Fruit fly (Drosophila melanogaster) whole organism, prepupa: ENCODE results near the gene CG10469.

ENCODE experiments used
- Blimp-1 ChIP-seq: fragments of 200-800 bp; sonication (Bioruptor generic); optimal IDR thresholded peaks from 3 replicates; lab custom pipeline; 2017; ENCODE audit warnings: missing biosample characterization, missing genetic modification characterization, mild to moderate bottlenecking, moderate library complexity, missing genetic modification reagents
- CG10669 ChIP-seq: fragments of 200-800 bp; sonication (Bioruptor generic); optimal IDR thresholded peaks from 3 replicates; lab custom pipeline; 2018; ENCODE audit warnings: missing biosample characterization, mild to moderate bottlenecking, missing genetic modification characterization, moderate library complexity
- CG11294 ChIP-seq: fragments of 200-800 bp; sonication (Bioruptor generic); IDR thresholded peaks from 2 replicates; pipeline ENCODE4 v1.3.6; 2022; ENCODE audit warnings: missing biosample characterization, missing genetic modification characterization
- CG11762 ChIP-seq: fragments of 200-800 bp; sonication (Bioruptor generic); optimal IDR thresholded peaks from 3 replicates; lab custom pipeline; 2016; ENCODE audit warnings: missing biosample characterization, missing genetic modification characterization; ENCODE audit not compliant: insufficient read depth
- CG15336 ChIP-seq: fragments of 200-800 bp; sonication (Bioruptor generic); IDR thresholded peaks from 2 replicates; pipeline ENCODE4 v1.3.6; 2022; ENCODE audit warnings: missing biosample characterization, missing genetic modification characterization
- CG1621 ChIP-seq: fragments of 200-800 bp; sonication (Bioruptor generic); optimal IDR thresholded peaks from 3 replicates; lab custom pipeline; 2018; ENCODE audit warnings: missing biosample characterization, mild to moderate bottlenecking, missing genetic modification characterization
- CG31627 ChIP-seq: fragments of 200-800 bp; sonication (Bioruptor generic); optimal IDR thresholded peaks from 3 replicates; lab custom pipeline; 2016; ENCODE audit warnings: missing biosample characterization, missing genetic modification characterization
- CG32006 ChIP-seq: fragments of 200-800 bp; sonication (Bioruptor generic); optimal IDR thresholded peaks from 3 replicates; lab custom pipeline; 2017; ENCODE audit warnings: missing biosample characterization, mild to moderate bottlenecking, missing genetic modification characterization
- CG34406 ChIP-seq: fragments of 200-800 bp; sonication (Bioruptor generic); optimal IDR thresholded peaks from 3 replicates; lab custom pipeline; 2016; ENCODE audit warnings: missing biosample characterization, missing genetic modification characterization
- CG6276 ChIP-seq: fragments of 200-800 bp; sonication (Bioruptor generic); optimal IDR thresholded peaks from 2 replicates; lab custom pipeline; 2017; ENCODE audit warnings: missing biosample characterization, mild to moderate bottlenecking, missing genetic modification characterization
- CG6792 ChIP-seq: fragments of 200-800 bp; sonication (Bioruptor generic); optimal IDR thresholded peaks from 3 replicates; lab custom pipeline; 2016; ENCODE audit warnings: missing biosample characterization, missing genetic modification characterization
- CG6808 ChIP-seq: fragments of 200-800 bp; sonication (Bioruptor generic); optimal IDR thresholded peaks from 3 replicates; lab custom pipeline; 2017; ENCODE audit warnings: missing biosample characterization, missing genetic modification characterization, mild to moderate bottlenecking, moderate library complexity, missing genetic modification reagents
- CG7368 ChIP-seq: fragments of 200-800 bp; sonication (Bioruptor generic); optimal IDR thresholded peaks from 3 replicates; lab custom pipeline; 2016; ENCODE audit warnings: missing biosample characterization, missing genetic modification characterization
- CG8119 ChIP-seq: fragments of 200-800 bp; sonication (Bioruptor generic); IDR thresholded peaks from 3 replicates; pipeline ENCODE4 v1.3.6; 2022; ENCODE audit warnings: missing biosample characterization, missing genetic modification characterization
- Eip78C ChIP-seq: fragments of 200-800 bp; sonication (Bioruptor generic); peaks from one replicate; lab custom pipeline; 2016; ENCODE audit warnings: missing biosample characterization, missing genetic modification characterization
- Ets21C ChIP-seq: fragments of 200-800 bp; sonication (Bioruptor generic); optimal IDR thresholded peaks from 3 replicates; lab custom pipeline; 2016; ENCODE audit warnings: missing biosample characterization, missing genetic modification characterization
- Hr38 ChIP-seq: sonication (Bioruptor generic); optimal IDR thresholded peaks from 2 replicates; lab custom pipeline; 2016; ENCODE audit warnings: missing biosample characterization, missing genetic modification characterization
- Hr4 ChIP-seq: fragments of 200-800 bp; sonication (Bioruptor generic); optimal IDR thresholded peaks from 3 replicates; lab custom pipeline; 2016; ENCODE audit warnings: missing biosample characterization, missing genetic modification characterization
- Lpt ChIP-seq: fragments of 200-800 bp; sonication (Bioruptor generic); optimal IDR thresholded peaks from 3 replicates; lab custom pipeline; 2016; ENCODE audit warnings: missing biosample characterization, missing genetic modification characterization
- OdsH ChIP-seq: fragments of 200-800 bp; sonication (Bioruptor generic); optimal IDR thresholded peaks from 3 replicates; lab custom pipeline; 2016; ENCODE audit warnings: missing biosample characterization, missing genetic modification characterization
- Smox ChIP-seq: fragments of 200-800 bp; sonication (Bioruptor generic); optimal IDR thresholded peaks from 3 replicates; lab custom pipeline; 2016; ENCODE audit warnings: missing biosample characterization, missing genetic modification characterization
- Sox102F ChIP-seq: fragments of 200-800 bp; sonication (Bioruptor generic); optimal IDR thresholded peaks from 2 replicates; lab custom pipeline; 2016; ENCODE audit warnings: missing biosample characterization, mild to moderate bottlenecking, missing genetic modification characterization
- Sox14 ChIP-seq: fragments of 200-800 bp; sonication (Bioruptor generic); optimal IDR thresholded peaks from 3 replicates; lab custom pipeline; 2016; ENCODE audit warnings: missing biosample characterization, missing genetic modification characterization
- achi ChIP-seq: fragments of 200-800 bp; sonication (Bioruptor generic); optimal IDR thresholded peaks from 3 replicates; lab custom pipeline; 2016; ENCODE audit warnings: missing biosample characterization, missing genetic modification characterization
- acj6 ChIP-seq: fragments of 200-800 bp; sonication (Bioruptor generic); optimal IDR thresholded peaks from 3 replicates; lab custom pipeline; 2016; ENCODE audit warnings: missing biosample characterization, missing genetic modification characterization
- dac ChIP-seq: fragments of 200-800 bp; sonication (Bioruptor generic); optimal IDR thresholded peaks from 2 replicates; lab custom pipeline; 2017; ENCODE audit warnings: missing biosample characterization, mild to moderate bottlenecking, missing genetic modification characterization
- dsx ChIP-seq: fragments of 200-800 bp; optimal IDR thresholded peaks from 3 replicates; lab custom pipeline; 2019; ENCODE audit warnings: missing biosample characterization, mild to moderate bottlenecking, missing genetic modification characterization, moderate library complexity; ENCODE audit not compliant: poor library complexity, severe bottlenecking
- eg ChIP-seq: fragments of 200-800 bp; sonication (Bioruptor generic); IDR thresholded peaks from 3 replicates; pipeline ENCODE4 v1.3.6; 2022; ENCODE audit warnings: missing biosample characterization, missing genetic modification characterization
- esn ChIP-seq: fragments of 200-800 bp; sonication (Bioruptor generic); optimal IDR thresholded peaks from 2 replicates; lab custom pipeline; 2016; ENCODE audit warnings: missing biosample characterization, mild to moderate bottlenecking, missing genetic modification characterization, moderate library complexity
- fd85E ChIP-seq: fragments of 200-800 bp; sonication (Bioruptor generic); optimal IDR thresholded peaks from 3 replicates; lab custom pipeline; 2016; ENCODE audit warnings: missing biosample characterization, missing genetic modification characterization
- fkh ChIP-seq: fragments of 200-800 bp; sonication (Bioruptor generic); optimal IDR thresholded peaks from 3 replicates; lab custom pipeline; 2017; ENCODE audit warnings: missing biosample characterization, mild to moderate bottlenecking, missing genetic modification characterization, moderate library complexity
- net ChIP-seq: fragments of 200-800 bp; sonication (Bioruptor generic); optimal IDR thresholded peaks from 3 replicates; lab custom pipeline; 2016; ENCODE audit warnings: missing biosample characterization, missing genetic modification characterization
- pdm3 ChIP-seq: fragments of 200-800 bp; sonication (Bioruptor generic); optimal IDR thresholded peaks from 3 replicates; lab custom pipeline; 2016; ENCODE audit warnings: missing biosample characterization, missing genetic modification characterization
- salr ChIP-seq, 2 experiments: fragments of 200-800 bp; sonication (Bioruptor generic); optimal IDR thresholded peaks; 3 replicates each; lab custom pipeline; 2016 to 2018; ENCODE audit warnings: missing biosample characterization in 2 of 2, missing genetic modification characterization in 2 of 2, mild to moderate bottlenecking in 1 of 2
- ss ChIP-seq, 2 experiments: fragments of 200-800 bp; sonication (Bioruptor generic); optimal IDR thresholded peaks; 2 replicates in 1 of 2; 3 replicates in 1 of 2; lab custom pipeline; 2017 to 2018; ENCODE audit warnings: mild to moderate bottlenecking in 2 of 2, missing biosample characterization in 2 of 2, missing genetic modification characterization in 2 of 2, moderate library complexity in 1 of 2
- svp ChIP-seq: fragments of 200-800 bp; sonication (Bioruptor generic); peaks from one replicate; lab custom pipeline; 2016; ENCODE audit warnings: missing biosample characterization, missing genetic modification characterization
- vri ChIP-seq: fragments of 200-800 bp; sonication (Bioruptor generic); optimal IDR thresholded peaks from 3 replicates; lab custom pipeline; 2016; ENCODE audit warnings: missing biosample characterization, mild to moderate bottlenecking, missing genetic modification characterization

Gene CG10469

DNA sequence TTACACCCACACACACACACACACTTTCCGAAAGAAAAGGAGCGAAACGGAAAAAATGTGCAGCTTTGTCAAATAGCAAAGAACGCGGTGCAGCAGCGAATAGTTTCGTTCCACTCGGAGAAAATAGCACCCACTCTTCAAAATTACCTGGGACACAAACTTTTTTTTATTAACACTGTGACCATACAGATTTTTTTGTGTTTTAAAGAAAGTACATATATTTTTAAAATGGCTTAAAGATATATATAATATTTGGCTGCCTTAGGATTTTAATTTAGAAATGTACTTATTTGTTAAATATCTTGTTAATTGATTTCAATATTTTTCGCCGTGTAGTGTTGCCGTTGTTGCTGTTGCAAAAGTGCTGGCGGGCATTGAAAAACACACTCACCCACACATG, 8.7 kb downstream of the CG10469 start (continued):
- TF ChIP-seq eg (GFP tag; lab: Robert Waterston, UW): no peak; the same call in 2 of the 3 replicates
- no peak for TF ChIP-seq fkh (GFP tag; lab: Kevin White, UChicago)
- TF ChIP-seq CG11294: no peak; the same call in 1 of the 2 replicates
- no peak for TF ChIP-seq dsx (GFP tag; lab: Kevin White, UChicago)
- peak; percentile 75 for TF ChIP-seq CG15336
- peak; percentile 46 for TF ChIP-seq acj6
- TF ChIP-seq salr (GFP tag; optimal IDR thresholded peaks at IDR 0.05; lab: Kevin White, UChicago): peak in 1 of 2 experiments; percentile 46
- TF ChIP-seq Eip78C (GFP tag; lab: Kevin White, UChicago): peak; percentile 82
- no peak for TF ChIP-seq net (GFP tag; lab: Kevin White, UChicago)
- TF ChIP-seq CG11762 (GFP tag; lab: Kevin White, UChicago): no peak
- TF ChIP-seq Sox102F (GFP tag; lab: Kevin White, UChicago): no peak
- TF ChIP-seq CG6792 (GFP tag; lab: Kevin White, UChicago): no peak
- no peak for TF ChIP-seq Smox (GFP tag; lab: Kevin White, UChicago)
- TF ChIP-seq CG32006 (GFP tag; lab: Kevin White, UChicago): peak; percentile 72
- no peak for TF ChIP-seq Lpt
- peak; percentile 64 for TF ChIP-seq OdsH
- TF ChIP-seq pdm3 (GFP tag; lab: Kevin White, UChicago): peak; percentile 46
- peak; percentile 6 for TF ChIP-seq esn (GFP tag; lab: Kevin White, UChicago)
- TF ChIP-seq CG6808: no peak
- TF ChIP-seq CG34406 (GFP tag; lab: Kevin White, UChicago): no peak
- TF ChIP-seq CG6276 (GFP tag; lab: Kevin White, UChicago): peak; percentile 19
- TF ChIP-seq dac: no peak
- TF ChIP-seq CG8119 (GFP tag; lab: Robert Waterston, UW): peak; percentile 73
- no peak for TF ChIP-seq Ets21C
- no peak for TF ChIP-seq vri
- no peak for TF ChIP-seq CG7368 (GFP tag; lab: Kevin White, UChicago)
- TF ChIP-seq CG10669 (GFP tag; lab: Kevin White, UChicago): peak; percentile 19
- TF ChIP-seq Hr38 (GFP tag; lab: Kevin White, UChicago): no peak
- TF ChIP-seq Blimp-1 (GFP tag; lab: Kevin White, UChicago): no peak
- TF ChIP-seq CG31627: no peak
- no peak for TF ChIP-seq ss (GFP tag; optimal IDR thresholded peaks at IDR 0.05; lab: Kevin White, UChicago)
- peak; percentile 7 for TF ChIP-seq Sox14 (GFP tag; lab: Kevin White, UChicago)
- TF ChIP-seq CG1621: no peak
- no peak for TF ChIP-seq fd85E

DNA sequence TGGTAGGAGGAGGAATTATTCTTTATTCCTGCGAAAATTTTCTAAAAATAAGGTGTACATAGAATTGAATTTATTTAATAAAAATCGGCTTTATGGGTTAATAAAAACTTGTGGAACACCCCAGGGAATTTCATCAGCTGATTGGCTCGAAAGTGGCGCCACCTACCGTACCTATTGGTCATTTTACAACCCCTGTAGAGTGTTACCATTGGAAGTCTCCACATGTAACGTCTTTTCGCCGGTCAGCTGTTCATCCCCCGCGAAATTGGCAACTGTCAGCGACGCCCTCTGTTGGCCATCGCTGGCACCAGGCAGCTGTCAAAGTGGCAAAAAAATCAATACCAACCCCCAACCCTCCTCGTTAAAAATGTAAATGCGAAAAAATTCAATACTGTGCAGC, 10.6 kb downstream of the CG10469 start, which contains the start of gene CG13293:
CG13293 (plus strand) TSS at position 323 of the 400 bp plus-strand sequence.
- no peak for TF ChIP-seq Sox14 (GFP tag; lab: Kevin White, UChicago)
- peak; percentile 88 for TF ChIP-seq achi

DNA sequence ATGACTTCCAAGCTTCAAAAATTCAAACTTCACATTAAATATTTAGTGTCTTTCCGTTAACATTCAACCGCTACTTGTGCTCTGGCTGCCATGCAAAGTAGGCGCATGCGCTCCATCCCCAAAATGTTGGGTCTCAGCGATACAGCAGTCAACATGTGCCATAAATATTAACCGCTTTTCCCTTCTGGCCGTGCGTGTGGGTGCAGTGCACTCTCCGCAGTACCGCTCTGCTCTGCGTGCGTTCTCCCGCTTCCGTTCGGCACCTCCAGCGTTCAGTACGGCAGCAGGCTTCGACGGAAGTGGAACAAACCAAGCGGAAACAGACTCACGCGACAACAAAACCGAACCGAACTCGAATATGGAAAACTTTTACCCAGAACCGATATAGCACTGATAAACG, 16.7 kb downstream of the CG10469 start, which contains the start of gene ssp6:
ssp6 (plus strand) TSS at position 294 of the 400 bp plus-strand sequence.
- peak; percentile 19 for TF ChIP-seq Eip78C (GFP tag; lab: Kevin White, UChicago)
- TF ChIP-seq svp (GFP tag; lab: Kevin White, UChicago): peak; percentile 10
- no peak for TF ChIP-seq Hr4 (GFP tag; lab: Kevin White, UChicago)
